Worm (Caenorhabditis elegans) whole organism, mixed stage, embryonic: Measurements from ENCODE around the gene nep-12.

Experiments
- unc-39 ChIP-seq: fragments of 150-350 bp; optimal IDR thresholded peaks from 2 replicates; lab custom pipeline; 2014; ENCODE audit warnings: missing biosample characterization, missing genetic modification characterization
- unc-62 ChIP-seq: fragments of 150-350 bp; optimal IDR thresholded peaks from 2 replicates; lab custom pipeline; 2014; ENCODE audit warnings: missing biosample characterization, missing genetic modification reagents, missing genetic modification characterization

ce11 chrII:4773891-4774432, 10.4 kb downstream of the nep-12 start, which contains the start of the genes F26G1.9 and F26G1.10:
- TF ChIP-seq unc-39 (tag; lab: Kevin White, UChicago) (no peak), unc-62 (no peak)
